Worm (Caenorhabditis elegans): ENCODE results near the gene C37E2.2.

The C37E2.2 gene

DNA sequence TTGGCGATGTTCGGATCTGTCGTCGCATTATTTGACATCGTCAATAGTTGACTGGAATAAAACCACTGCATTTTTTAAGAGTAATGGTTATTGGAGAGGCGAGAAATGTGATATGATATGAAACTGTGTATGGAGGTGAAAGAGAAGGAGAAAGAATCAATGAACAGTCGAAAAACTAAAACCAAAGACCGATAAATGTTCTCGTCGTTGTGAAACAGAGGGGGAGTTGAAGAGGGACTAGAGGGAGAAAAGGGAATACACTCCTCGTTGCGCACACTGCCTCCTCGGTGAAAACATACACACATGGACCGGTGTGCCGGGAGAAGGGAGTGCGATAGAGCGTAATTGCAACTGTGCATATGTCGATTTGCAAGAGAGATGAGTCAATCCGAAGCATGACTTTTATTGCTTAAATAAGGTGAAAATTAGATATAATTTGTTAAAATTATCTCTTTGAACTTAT lies 6.2 kb upstream of the C37E2.2 start, which contains the start of gene sym-4 (continued):
- TF ChIP-seq aly-2 (tag; optimal IDR thresholded peaks at IDR 0.05) (no peak), nhr-90 (tag; optimal IDR thresholded peaks at IDR 0.05; ENCODE audit: poor library complexity) (peak; percentile 91), pqm-1 (tag; optimal IDR thresholded peaks at IDR 0.05) (no peak), sptf-1 (tag; optimal IDR thresholded peaks at IDR 0.05) (no peak), Y116A8C.19 (tag; optimal IDR thresholded peaks at IDR 0.05; ENCODE audit: borderline replicate concordance) (no peak), nhr-84 (tag; optimal IDR thresholded peaks at IDR 0.05) (no peak), hlh-17 (GFP tag; optimal IDR thresholded peaks at IDR 0.05; ENCODE audit: borderline replicate concordance) (no peak), swsn-7 (tag; optimal IDR thresholded peaks at IDR 0.05) (peak; percentile 90), isw-1 (GFP tag; IDR thresholded peaks at IDR 0.05) (peak; percentile 74), ets-5 (GFP tag; IDR thresholded peaks at IDR 0.05) (no peak), rnt-1 (tag; optimal IDR thresholded peaks at IDR 0.05) (peak; percentile 83), xbp-1 (tag; optimal IDR thresholded peaks at IDR 0.05) (peak; percentile 86), lin-35 (GFP tag; optimal IDR thresholded peaks at IDR 0.05) (peak; percentile 82 to 92), snu-23 (GFP tag; optimal IDR thresholded peaks at IDR 0.05) (peak; percentile 98), lir-3 (tag; optimal IDR thresholded peaks at IDR 0.05; ENCODE audit: poor library complexity) (peak; percentile 67), ceh-8 (GFP tag; optimal IDR thresholded peaks at IDR 0.05) (peak; percentile 57), tbx-2 (tag; optimal IDR thresholded peaks at IDR 0.05) (peak; percentile 90), pax-3 (tag; optimal IDR thresholded peaks at IDR 0.05) (peak; percentile 51), fkh-8 (tag; optimal IDR thresholded peaks at IDR 0.05) (peak; percentile 86), ztf-4 (tag; optimal IDR thresholded peaks at IDR 0.05) (peak; percentile 81), nhr-12 (tag; optimal IDR thresholded peaks at IDR 0.05) (no peak), C16A3.4 (tag; optimal IDR thresholded peaks at IDR 0.05) (peak; percentile 93), ama-1 (optimal IDR thresholded peaks at IDR 0.05) (no peak), egl-27 (tag; optimal IDR thresholded peaks at IDR 0.05) (peak in 1 of 2 experiments; percentile 50), unc-130 (tag; optimal IDR thresholded peaks at IDR 0.05) (peak; percentile 66), C34B4.2 (tag; optimal IDR thresholded peaks at IDR 0.05) (no peak), aha-1 (tag; optimal IDR thresholded peaks at IDR 0.05) (no peak), tlp-1 (tag; optimal IDR thresholded peaks at IDR 0.05) (no peak), mab-9 (GFP tag; IDR thresholded peaks at IDR 0.05) (peak; percentile 28; the same call in 1 of the 2 replicates), ceh-88 (GFP tag; IDR thresholded peaks at IDR 0.05) (peak; percentile 44; the same call in 1 of the 2 replicates), grh-1 (GFP tag; IDR thresholded peaks at IDR 0.05) (peak; percentile 92), snpc-4 (tag; optimal IDR thresholded peaks at IDR 0.05) (peak; percentile 79), fkh-10 (GFP tag; optimal IDR thresholded peaks at IDR 0.05) (peak; percentile 67), mef-2 (tag; optimal IDR thresholded peaks at IDR 0.05) (no peak), ceh-82 (tag; optimal IDR thresholded peaks at IDR 0.05) (peak; percentile 73 to 94 (median 78)), lin-13 (GFP tag; optimal IDR thresholded peaks at IDR 0.05) (peak; percentile 90), unc-86 (tag; optimal IDR thresholded peaks at IDR 0.05) (peak; percentile 81), sup-37 (GFP tag; optimal IDR thresholded peaks at IDR 0.05) (peak; percentile 4), hpl-2 (GFP tag; optimal IDR thresholded peaks at IDR 0.05) (peak; percentile 85), egl-13 (tag; optimal IDR thresholded peaks at IDR 0.05) (peak; percentile 61), nhr-28 (tag; optimal IDR thresholded peaks at IDR 0.05) (no peak), ces-1 (GFP tag; optimal IDR thresholded peaks at IDR 0.05) (no peak), mdl-1 (tag; optimal IDR thresholded peaks at IDR 0.05) (peak; percentile 5 to 95), jun-1 (tag; optimal IDR thresholded peaks at IDR 0.05) (peak; percentile 94), C04F5.9 (tag; optimal IDR thresholded peaks at IDR 0.05) (peak; percentile 57), nhr-11 (tag; optimal IDR thresholded peaks at IDR 0.05) (peak; percentile 51), nhr-20 (tag; optimal IDR thresholded peaks at IDR 0.05) (peak; percentile 96), unc-98 (GFP tag; IDR thresholded peaks at IDR 0.05) (no peak), vab-15 (tag; optimal IDR thresholded peaks at IDR 0.05) (peak; percentile 85), ceh-90 (tag; optimal IDR thresholded peaks at IDR 0.05) (no peak), nhr-71 (tag; optimal IDR thresholded peaks at IDR 0.05) (peak; percentile 96)

All from whole organism, L1 larva.